Worm (Caenorhabditis elegans): ENCODE measurements around the gene prmt-9.

prmt-9 gene

DNA sequence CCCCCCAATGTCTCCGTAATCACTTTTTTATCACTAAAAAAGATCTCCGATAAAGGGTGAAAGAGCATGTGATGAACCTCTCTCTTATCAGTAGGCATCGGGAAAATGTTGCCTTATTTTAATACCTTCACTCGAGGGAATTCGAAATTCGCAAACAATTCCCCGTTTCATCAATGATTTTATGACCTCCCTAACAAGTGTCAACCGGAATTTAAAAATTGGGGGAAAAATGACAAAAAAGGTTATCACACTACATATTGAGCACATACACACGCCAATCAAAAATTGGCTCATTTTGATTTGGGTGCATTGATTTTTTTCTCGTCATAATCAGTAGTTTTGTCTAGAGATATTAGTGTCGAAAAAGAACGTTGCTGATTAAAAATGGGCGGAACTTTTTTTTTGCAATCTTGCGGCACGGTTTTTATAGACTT lies 5.5 kb upstream of the prmt-9 start:
- TF ChIP-seq C08G9.2 (tag; optimal IDR thresholded peaks at IDR 0.05) (no peak), hlh-13 (GFP tag; optimal IDR thresholded peaks at IDR 0.05) (no peak), elt-2 (tag; optimal IDR thresholded peaks at IDR 0.05) (peak; percentile 95), ceh-9 (tag; optimal IDR thresholded peaks at IDR 0.05) (no peak), C38D4.7 (GFP tag; optimal IDR thresholded peaks at IDR 0.05) (no peak), eyg-1 (tag; optimal IDR thresholded peaks at IDR 0.05) (no peak), rnt-1 (tag; optimal IDR thresholded peaks at IDR 0.05) (no peak), Y22D7AL.16 (tag; optimal IDR thresholded peaks at IDR 0.05) (no peak), ceh-6 (GFP tag; optimal IDR thresholded peaks at IDR 0.05) (no peak)

DNA sequence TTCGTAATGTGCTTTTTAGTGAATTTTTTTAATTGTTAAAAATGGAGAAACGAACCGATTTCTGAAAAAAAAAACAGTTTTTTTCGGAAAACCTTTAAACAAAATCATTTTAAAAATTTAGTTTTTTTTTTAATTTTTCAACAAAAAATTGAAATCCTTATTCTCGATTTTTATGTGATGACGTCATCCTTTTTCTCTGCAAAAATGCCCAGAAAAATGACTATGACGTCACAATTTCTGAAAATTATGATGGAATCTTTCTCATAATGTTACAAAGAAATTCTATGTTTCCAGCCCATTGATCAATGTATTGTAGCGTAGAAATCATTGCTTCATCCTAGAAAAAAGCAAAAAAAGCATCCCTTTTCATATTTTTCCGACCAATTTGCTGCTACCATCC lies 5.1 kb upstream of the prmt-9 start:
- TF ChIP-seq unc-42 (tag; optimal IDR thresholded peaks at IDR 0.05) (no peak), ceh-14 (tag; optimal IDR thresholded peaks at IDR 0.05) (no peak), dve-1 (tag; optimal IDR thresholded peaks at IDR 0.05) (no peak), ttx-3 (tag; optimal IDR thresholded peaks at IDR 0.05) (no peak), hlh-13 (GFP tag; optimal IDR thresholded peaks at IDR 0.05) (no peak), pax-1 (tag; optimal IDR thresholded peaks at IDR 0.05) (no peak), pat-9 (tag; optimal IDR thresholded peaks at IDR 0.05) (no peak), ztf-16 (tag; optimal IDR thresholded peaks at IDR 0.05) (no peak), gmeb-2 (tag; optimal IDR thresholded peaks at IDR 0.05) (no peak)

DNA sequence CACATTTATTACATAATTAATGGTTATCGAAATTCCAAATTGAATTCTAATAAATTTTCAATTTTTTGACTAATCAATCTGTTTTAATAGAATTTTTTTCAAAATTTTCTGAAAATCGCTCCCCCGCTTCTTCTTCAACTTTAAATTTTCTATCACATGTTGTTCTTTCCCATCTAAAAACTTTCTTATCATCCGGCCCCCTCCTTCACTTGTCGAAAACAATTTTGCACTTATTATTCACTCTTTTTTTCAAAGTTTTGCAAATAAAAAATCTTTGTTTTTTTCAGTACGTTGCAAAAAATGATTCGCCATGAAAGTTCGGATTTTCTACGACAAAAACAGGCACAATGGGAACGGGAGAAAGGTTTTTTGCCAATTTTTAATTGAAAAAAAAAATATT lies 4.2 kb upstream of the prmt-9 start, which contains the start of gene T23B5.3:
Gene T23B5.3, plus strand, starts transcription at position 301 of the 400 bp plus-strand sequence.
- TF ChIP-seq unc-86 (tag; optimal IDR thresholded peaks at IDR 0.05) (no peak), sox-4 (tag; optimal IDR thresholded peaks at IDR 0.05) (no peak), ceh-2 (tag; optimal IDR thresholded peaks at IDR 0.05) (no peak), ets-4 (tag; optimal IDR thresholded peaks at IDR 0.05) (no peak), unc-3 (GFP tag; conservative IDR thresholded peaks at IDR 0.05) (no peak), unc-3 (tag; optimal IDR thresholded peaks at IDR 0.05) (no peak), T23F11.4 (GFP tag; optimal IDR thresholded peaks at IDR 0.05) (no peak), fax-1 (tag; optimal IDR thresholded peaks at IDR 0.05) (no peak), ceh-18 (tag; optimal IDR thresholded peaks at IDR 0.05) (no peak), tbx-2 (tag; optimal IDR thresholded peaks at IDR 0.05) (no peak)

DNA sequence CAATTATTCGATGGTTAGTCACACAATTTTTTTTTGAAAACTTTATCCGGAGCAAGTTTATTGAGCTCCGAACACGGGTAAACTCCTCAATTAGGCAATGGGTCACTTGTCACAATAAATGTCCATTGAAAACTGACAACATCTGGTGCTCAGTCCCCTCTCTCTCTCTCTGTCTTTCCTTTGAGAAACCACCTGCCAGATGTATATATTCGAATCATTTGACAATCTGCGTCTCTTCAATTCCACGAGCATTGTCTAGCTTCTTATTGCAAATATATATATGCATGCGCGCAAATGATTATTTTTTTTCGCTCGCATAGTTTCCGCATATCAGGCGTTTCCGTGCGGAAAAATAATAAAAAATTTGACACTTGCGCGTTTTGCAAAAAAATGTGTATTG lies 1.6 kb upstream of the prmt-9 start:
- TF ChIP-seq ceh-31 (tag; optimal IDR thresholded peaks at IDR 0.05) (peak; percentile 32), hlh-30 (tag; optimal IDR thresholded peaks at IDR 0.05; ENCODE audit: insufficient read depth) (peak; percentile 71), ceh-30 (tag; optimal IDR thresholded peaks at IDR 0.05) (no peak), hlh-8 (tag; optimal IDR thresholded peaks at IDR 0.05) (peak; percentile 87), unc-3 (GFP tag; conservative IDR thresholded peaks at IDR 0.05) (no peak), unc-3 (tag; optimal IDR thresholded peaks at IDR 0.05) (no peak), unc-55 (GFP tag; optimal IDR thresholded peaks at IDR 0.05) (peak; percentile 60), nfya-1 (tag; optimal IDR thresholded peaks at IDR 0.05) (peak; percentile 11)

DNA sequence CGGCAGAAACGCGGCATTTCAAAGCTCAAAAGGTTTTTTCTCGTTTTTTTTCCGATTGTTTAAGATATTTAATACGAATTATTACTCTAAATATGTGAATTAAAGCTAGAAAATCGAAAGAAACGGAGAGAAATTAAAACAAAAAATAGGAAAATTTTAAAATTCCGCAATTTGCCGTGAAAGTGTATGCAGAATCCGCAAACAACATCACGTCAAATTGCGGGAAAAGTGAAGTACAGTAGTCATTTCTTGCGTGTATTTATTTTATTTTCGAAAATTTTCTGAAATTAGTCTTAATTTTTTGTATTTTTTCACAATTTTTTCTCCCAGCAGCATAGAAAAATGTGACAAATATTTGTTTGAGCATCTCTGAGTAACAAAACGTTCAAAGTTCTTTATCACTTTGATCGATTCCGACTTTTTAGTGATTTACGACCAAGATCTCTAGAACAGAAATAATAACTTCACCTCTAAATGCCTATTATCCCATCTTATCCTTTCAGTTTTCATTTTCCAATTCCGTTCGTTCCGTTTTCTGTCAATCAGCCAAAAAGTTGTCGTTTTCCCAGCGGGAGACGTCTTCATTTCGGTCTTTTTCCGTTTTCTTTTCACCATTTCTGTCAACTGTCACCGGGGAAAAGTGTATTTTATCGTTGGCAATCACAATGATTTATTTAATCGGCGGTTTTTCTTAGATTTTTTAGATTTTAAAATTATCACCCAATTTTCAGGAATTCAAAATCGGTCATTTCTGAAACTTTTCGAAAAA lies 832 bp upstream of the prmt-9 start:
- TF ChIP-seq hlh-15 (tag; optimal IDR thresholded peaks at IDR 0.05) = no peak
- no peak for TF ChIP-seq hlh-8 (tag; optimal IDR thresholded peaks at IDR 0.05)

Measured in whole organism, late embryonic.